Worm (Caenorhabditis elegans) whole organism, late embryonic: Measurements from ENCODE around the gene srbc-38.

Experiments used
- K02D7.2 ChIP-seq: sonication (generic microtip); optimal IDR thresholded peaks from 2 replicates; lab custom pipeline; 2017; ENCODE audit warnings: mild to moderate bottlenecking, missing genetic modification characterization, missing compliant biosample characterization
- ahr-1 ChIP-seq: sonication (generic microtip); optimal IDR thresholded peaks from 2 replicates; lab custom pipeline; 2016; ENCODE audit warnings: missing genetic modification characterization, missing compliant biosample characterization
- ceh-18 ChIP-seq: sonication (generic microtip); optimal IDR thresholded peaks from 2 replicates; lab custom pipeline; 2016; ENCODE audit warnings: missing genetic modification characterization, missing compliant biosample characterization
- ceh-2 ChIP-seq: sonication (generic microtip); optimal IDR thresholded peaks from 2 replicates; lab custom pipeline; 2016; ENCODE audit warnings: missing genotype, missing genetic modification characterization, missing compliant biosample characterization
- ceh-30 ChIP-seq: fragments of 150-350 bp; optimal IDR thresholded peaks from 2 replicates; lab custom pipeline; 2014; ENCODE audit warnings: missing biosample characterization, missing genetic modification characterization
- ceh-34 ChIP-seq: sonication (generic microtip); optimal IDR thresholded peaks from 2 replicates; lab custom pipeline; 2016; ENCODE audit warnings: mild to moderate bottlenecking, missing genetic modification characterization, missing compliant biosample characterization
- dmd-4 ChIP-seq: sonication (generic microtip); optimal IDR thresholded peaks from 2 replicates; lab custom pipeline; 2016; ENCODE audit warnings: borderline replicate concordance, missing genetic modification characterization, missing compliant biosample characterization
- dve-1 ChIP-seq: sonication (generic microtip); optimal IDR thresholded peaks from 2 replicates; lab custom pipeline; 2017; ENCODE audit warnings: antibody characterized with exemption, mild to moderate bottlenecking, missing genetic modification characterization, missing compliant biosample characterization
- elt-2 ChIP-seq: sonication (generic microtip); optimal IDR thresholded peaks from 2 replicates; lab custom pipeline; 2016; ENCODE audit warnings: missing genetic modification reagents, missing genetic modification characterization, missing compliant biosample characterization
- eyg-1 ChIP-seq: sonication (generic microtip); optimal IDR thresholded peaks from 2 replicates; lab custom pipeline; 2016; ENCODE audit warnings: missing genotype, missing genetic modification characterization, missing compliant biosample characterization
- fax-1 ChIP-seq: sonication (generic microtip); optimal IDR thresholded peaks from 2 replicates; lab custom pipeline; 2016; ENCODE audit warnings: missing genotype, missing genetic modification characterization, missing compliant biosample characterization
- hlh-13 ChIP-seq: fragments of 200-800 bp; sonication (Bioruptor generic); optimal IDR thresholded peaks from 2 replicates; lab custom pipeline; 2018; ENCODE audit warnings: mild to moderate bottlenecking, missing genetic modification characterization, missing compliant biosample characterization
- hlh-30 ChIP-seq: sonication (generic microtip); optimal IDR thresholded peaks from 2 replicates; lab custom pipeline; 2017; ENCODE audit warnings: antibody characterized with exemption, missing genetic modification characterization, missing compliant biosample characterization; ENCODE audit not compliant: insufficient read depth
- hlh-6 ChIP-seq: sonication (generic microtip); optimal IDR thresholded peaks from 2 replicates; lab custom pipeline; 2016; ENCODE audit warnings: missing genotype, missing genetic modification characterization, missing compliant biosample characterization
- hlh-8 ChIP-seq: sonication (generic microtip); optimal IDR thresholded peaks from 2 replicates; lab custom pipeline; 2016; ENCODE audit warnings: missing genotype, missing genetic modification characterization, missing compliant biosample characterization
- madf-2 ChIP-seq: sonication (generic microtip); optimal IDR thresholded peaks from 2 replicates; lab custom pipeline; 2017; ENCODE audit warnings: missing genetic modification characterization, missing compliant biosample characterization
- nfya-1 ChIP-seq: sonication (generic microtip); optimal IDR thresholded peaks from 2 replicates; lab custom pipeline; 2017; ENCODE audit warnings: missing genetic modification characterization, mild to moderate bottlenecking, missing compliant biosample characterization, antibody characterized with exemption, moderate library complexity
- nhr-232 ChIP-seq: sonication (generic microtip); optimal IDR thresholded peaks from 2 replicates; lab custom pipeline; 2016; ENCODE audit warnings: missing genetic modification characterization, missing compliant biosample characterization
- pag-3 ChIP-seq: sonication (generic microtip); optimal IDR thresholded peaks from 2 replicates; lab custom pipeline; 2016; ENCODE audit warnings: missing compliant biosample characterization, missing genetic modification characterization, borderline replicate concordance
- sdc-2 ChIP-seq: sonication (generic microtip); optimal IDR thresholded peaks from 2 replicates; lab custom pipeline; 2016; ENCODE audit warnings: missing genotype, missing genetic modification characterization, missing compliant biosample characterization
- syd-9 ChIP-seq: sonication (generic microtip); optimal IDR thresholded peaks from 2 replicates; lab custom pipeline; 2016; ENCODE audit warnings: mild to moderate bottlenecking, missing genetic modification characterization, moderate library complexity, missing compliant biosample characterization
- unc-3 ChIP-seq, 2 experiments: fragments of 200-800 bp in 1 of 2; sonication (Bioruptor generic) in 1 of 2; sonication (generic microtip) in 1 of 2; conservative IDR thresholded peaks in 1 of 2; optimal IDR thresholded peaks in 1 of 2; 2 replicates each; pipeline versions ENCODE4 v1.3.6 to Lab custom; 2016 to 2022; ENCODE audit warnings: missing compliant biosample characterization in 2 of 2, missing genetic modification characterization in 2 of 2, missing genetic modification reagents in 1 of 2
- unc-55 ChIP-seq: sonication (generic microtip); optimal IDR thresholded peaks from 2 replicates; lab custom pipeline; 2017; ENCODE audit warnings: missing biosample characterization, missing genetic modification reagents, missing genetic modification characterization
- unc-86 ChIP-seq: sonication (generic microtip); optimal IDR thresholded peaks from 2 replicates; lab custom pipeline; 2016; ENCODE audit warnings: missing genetic modification characterization, missing compliant biosample characterization
- ztf-16 ChIP-seq: sonication (generic microtip); optimal IDR thresholded peaks from 2 replicates; lab custom pipeline; 2017; ENCODE audit warnings: missing genetic modification characterization, missing compliant biosample characterization

The srbc-38 gene

DNA sequence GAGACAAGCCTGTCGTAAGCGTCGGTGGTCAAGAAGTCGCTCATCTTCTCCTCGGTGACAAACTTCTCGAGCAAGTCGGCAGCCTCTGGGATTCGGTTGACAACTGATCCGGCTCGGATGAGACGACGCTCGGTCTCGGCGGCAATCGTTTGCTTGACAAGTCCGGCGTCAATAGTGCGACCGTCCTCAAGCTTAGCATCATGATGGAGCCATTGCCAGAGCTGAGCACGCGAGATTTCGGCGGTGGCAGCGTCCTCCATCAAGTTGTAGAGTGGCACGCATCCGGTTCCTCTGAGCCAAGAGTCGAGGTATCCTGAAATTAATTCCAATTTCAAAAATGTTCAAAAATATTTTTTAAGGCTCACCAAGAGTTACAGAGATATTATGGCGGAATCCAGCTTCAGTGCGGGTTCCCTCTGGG lies 17.5 kb downstream of the srbc-38 start:
- no peak for TF ChIP-seq ceh-34 (tag; lab: Kevin White, UChicago)
- no peak for TF ChIP-seq ahr-1 (tag; lab: Kevin White, UChicago)
- no peak for TF ChIP-seq hlh-6 (tag; lab: Kevin White, UChicago)
- no peak for TF ChIP-seq dmd-4
- no peak for TF ChIP-seq pag-3 (tag; lab: Kevin White, UChicago)
- TF ChIP-seq eyg-1, result no peak
- TF ChIP-seq hlh-8 (tag; lab: Kevin White, UChicago), result no peak
- TF ChIP-seq K02D7.2 (tag; lab: Kevin White, UChicago), result no peak
- TF ChIP-seq ceh-2 (tag; lab: Kevin White, UChicago), result no peak
- no peak for TF ChIP-seq fax-1 (tag; lab: Kevin White, UChicago)
- TF ChIP-seq sdc-2 (tag; lab: Kevin White, UChicago), result no peak

DNA sequence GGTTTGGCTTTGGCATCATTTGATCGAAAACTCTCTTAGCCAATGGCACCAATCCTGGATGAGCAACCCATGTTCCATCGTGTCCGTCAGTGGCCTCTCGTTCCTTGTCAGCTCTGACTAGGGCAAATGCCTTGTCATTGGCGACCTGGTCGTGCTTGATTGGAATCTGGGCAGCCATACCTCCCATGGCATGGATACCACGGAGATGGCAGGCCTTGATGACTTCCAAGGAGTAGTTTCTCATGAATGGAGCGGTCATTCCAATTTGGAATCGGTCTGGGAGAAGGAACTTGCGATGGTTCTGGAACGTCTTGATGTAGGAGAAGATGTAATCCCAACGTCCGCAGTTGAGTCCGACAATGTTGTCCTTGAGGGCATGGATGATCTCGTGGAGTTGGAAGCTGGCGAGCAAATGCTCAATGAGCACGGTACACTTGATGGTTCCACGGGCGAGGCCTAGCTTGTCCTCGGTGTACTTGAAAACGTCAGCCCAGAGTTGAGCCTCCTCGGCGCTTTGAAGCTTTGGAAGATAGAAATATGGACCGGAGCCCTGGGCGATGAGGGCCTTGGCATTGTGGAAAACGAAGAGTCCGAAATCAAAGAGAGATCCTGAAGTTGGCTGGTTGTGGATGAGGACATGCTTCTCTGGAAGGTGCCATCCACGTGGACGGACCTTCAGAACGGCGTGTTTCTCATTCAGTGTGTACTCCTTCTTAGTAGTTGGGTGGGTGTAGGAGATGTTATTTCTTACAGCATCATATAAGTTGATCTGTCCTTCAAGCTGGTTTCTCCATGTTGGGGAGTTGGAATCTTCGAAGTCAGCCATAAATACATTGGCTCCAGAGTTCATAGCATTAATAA lies 18.2 kb downstream of the srbc-38 start:
- no peak for TF ChIP-seq elt-2 (tag; lab: Kevin White, UChicago)
- TF ChIP-seq syd-9 (tag; lab: Kevin White, UChicago), result peak; percentile 21

DNA sequence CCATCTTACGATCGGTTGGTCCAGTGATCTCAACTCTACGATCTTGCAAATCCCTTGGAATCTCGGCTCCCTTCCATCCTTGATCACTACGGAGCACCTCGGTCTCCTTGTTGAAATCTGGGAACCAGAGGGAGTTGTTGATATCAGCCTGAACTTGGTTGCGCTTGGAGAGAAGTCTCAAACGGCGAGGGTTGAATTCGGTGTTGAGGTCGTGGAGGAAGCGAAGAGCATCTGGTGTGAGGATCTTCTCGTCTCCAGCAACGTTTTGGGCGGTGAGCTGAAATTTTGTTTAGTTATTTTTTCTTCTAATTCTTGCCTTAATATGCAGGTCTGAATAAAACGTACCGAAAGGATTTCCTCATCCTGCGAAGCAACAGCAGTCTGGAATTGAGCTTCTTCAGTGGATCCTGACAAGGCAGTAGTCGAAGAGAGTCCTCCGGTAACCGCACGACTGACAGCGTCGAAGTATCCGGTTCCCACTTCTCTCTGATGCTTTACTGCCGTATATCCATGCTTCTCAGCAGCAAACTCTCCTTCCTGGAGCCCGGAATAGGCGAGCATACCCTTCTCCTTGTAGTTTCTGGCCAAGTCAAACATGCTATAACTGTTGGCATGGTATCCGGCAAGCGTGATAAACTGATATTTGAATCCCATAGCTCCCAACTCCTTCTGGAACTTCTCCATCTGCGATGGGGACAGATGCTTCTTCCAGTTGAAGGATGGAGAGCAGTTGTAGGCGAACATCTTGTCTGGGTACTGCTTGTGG lies 19.0 kb downstream of the srbc-38 start:
- no peak for TF ChIP-seq K02D7.2 (tag; lab: Kevin White, UChicago)
- no peak for TF ChIP-seq dve-1
- no peak for TF ChIP-seq nhr-232 (tag; lab: Kevin White, UChicago)

DNA sequence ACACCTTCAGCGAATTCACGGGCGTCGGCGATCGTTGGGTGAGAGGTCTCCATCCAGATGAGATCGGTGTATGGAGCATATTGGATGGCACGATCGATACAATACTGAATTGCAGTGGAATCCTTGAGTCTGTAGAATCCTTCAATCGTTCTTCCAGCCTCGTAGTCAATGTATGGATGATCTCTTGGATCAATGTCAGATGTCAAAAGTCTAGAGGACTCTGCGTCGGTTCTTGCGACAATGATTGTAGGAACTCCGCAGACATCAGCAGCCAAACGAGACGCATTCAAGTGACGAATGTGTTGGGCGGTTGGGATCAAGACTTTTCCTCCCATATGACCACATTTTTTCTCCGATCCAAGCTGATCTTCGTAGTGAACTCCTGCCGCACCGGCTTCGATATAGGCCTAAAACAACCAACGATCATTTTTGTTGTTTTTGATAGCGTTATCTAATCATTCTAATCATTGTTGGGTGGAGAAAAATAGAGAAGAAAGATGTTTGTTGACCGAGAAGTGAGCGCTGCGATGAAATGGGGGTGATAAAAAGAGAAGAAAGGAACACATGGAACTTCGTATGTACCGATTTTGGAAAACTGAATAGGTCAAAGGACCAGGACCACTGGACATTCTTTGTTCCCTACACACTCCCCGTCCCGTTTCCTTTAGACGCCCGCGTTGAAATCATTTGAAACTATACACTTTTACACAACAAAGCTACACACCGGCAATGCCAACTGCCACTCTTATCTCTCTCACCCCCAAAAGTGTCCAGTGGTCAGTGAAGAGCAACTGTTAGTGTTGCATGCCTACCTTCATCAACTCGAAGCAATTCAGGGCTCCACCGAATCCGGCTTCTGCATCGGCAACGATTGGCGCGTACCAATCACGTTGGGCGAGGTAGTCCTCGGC lies 19.8 kb downstream of the srbc-38 start:
- TF ChIP-seq unc-86 (no peak), elt-2 (tag; lab: Kevin White, UChicago) (peak; percentile 37)

DNA sequence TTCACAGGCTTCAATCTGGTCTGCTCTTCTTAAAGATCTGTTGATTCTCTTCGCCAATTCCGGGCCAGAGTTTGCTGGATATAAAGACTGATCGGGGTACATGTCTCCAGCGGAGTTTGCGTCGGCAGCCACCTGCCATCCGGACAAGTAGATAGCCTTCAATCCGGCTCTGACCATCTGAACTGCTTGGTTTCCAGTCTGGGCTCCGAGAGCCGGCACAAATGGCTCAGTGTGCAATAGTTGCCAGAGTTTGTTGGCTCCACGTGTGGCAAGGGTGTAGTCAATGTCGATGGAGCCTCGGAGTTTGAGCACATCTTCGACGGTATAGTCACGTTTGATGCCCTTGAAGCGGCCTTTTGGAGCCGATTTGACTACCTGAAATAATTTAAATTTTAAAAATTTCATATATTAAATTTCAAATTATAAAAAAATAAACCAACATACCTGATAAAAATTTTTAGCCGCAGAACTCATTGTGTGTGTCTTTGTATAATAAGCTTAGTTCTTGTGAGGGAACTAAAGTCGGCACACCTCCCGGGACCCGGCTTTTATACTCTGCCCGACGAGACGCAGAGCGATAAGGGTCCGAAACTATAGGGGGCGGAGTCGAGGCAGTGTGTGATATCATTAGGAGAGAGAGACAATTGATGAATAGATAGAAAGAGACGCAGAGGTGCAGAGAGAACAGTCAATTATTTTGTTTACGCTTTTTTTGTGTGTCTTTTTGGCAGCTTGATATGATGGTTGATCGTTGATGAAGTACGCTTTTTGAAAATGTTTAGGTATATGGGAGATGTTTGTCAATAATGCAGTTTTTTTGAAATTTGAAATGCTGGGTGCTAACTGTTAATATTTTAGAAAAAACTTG lies 20.7 kb downstream of the srbc-38 start, which contains the start of the genes icl-1 and srh-2:
Gene icl-1 (minus strand): TSS at position 521 of the 868 bp plus-strand sequence.
Gene srh-2 (plus strand): TSS at position 818 of the 868 bp plus-strand sequence.
- TF ChIP-seq madf-2 (no peak), hlh-13 (no peak), elt-2 (tag; lab: Kevin White, UChicago) (peak; percentile 78), nfya-1 (tag; lab: Kevin White, UChicago) (peak; percentile 19), K02D7.2 (tag; lab: Kevin White, UChicago) (peak; percentile 2), ztf-16 (no peak), ceh-18 (peak; percentile 14), ceh-30 (tag; lab: Kevin White, UChicago) (no peak), unc-55 (GFP tag; lab: Kevin White, UChicago) (peak; percentile 19)

DNA sequence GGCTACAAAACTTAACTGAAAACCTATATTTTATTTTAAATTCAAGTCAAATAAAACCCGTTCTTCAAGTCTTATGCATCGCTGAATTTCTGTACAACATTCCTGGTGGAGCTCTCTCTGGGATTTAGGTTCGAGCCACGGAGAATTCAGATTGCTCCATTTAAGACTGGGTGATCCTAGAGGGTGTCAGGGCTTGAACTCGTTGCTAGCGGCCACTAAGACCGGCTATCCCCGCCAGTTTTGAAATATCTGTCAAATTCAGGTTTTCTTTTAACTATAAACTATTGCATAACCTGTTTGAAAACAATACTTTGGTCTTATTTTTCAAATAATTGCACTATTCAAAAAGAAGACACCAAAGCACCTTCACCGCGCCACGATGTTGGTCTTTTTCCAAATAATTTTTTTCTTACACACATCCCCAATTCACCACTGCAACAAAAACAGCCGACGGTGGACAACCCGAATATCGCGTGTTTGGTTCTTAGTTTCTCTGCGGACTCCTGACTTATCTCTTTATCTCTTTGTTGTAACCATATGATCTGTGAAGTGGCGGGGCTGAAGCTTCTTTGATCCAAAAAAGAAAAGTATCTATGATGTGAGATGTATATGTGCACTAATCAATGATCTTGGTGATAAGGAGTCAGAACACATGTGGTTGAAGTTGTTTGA lies 21.9 kb downstream of the srbc-38 start:
- TF ChIP-seq unc-3 (GFP tag; conservative IDR thresholded peaks at IDR 0.05; lab: Robert Waterston, UW), result no peak
- TF ChIP-seq unc-3 (tag; optimal IDR thresholded peaks at IDR 0.05; lab: Kevin White, UChicago), result no peak
- peak; percentile 6 for TF ChIP-seq hlh-30
- TF ChIP-seq, all 69 proteins: peak for 1
